Fruit fly (Drosophila melanogaster) whole organism, wandering third instar larva: ENCODE results near the gene Gug.

Source experiments
- CG32264 ChIP-seq: fragments of 200-800 bp; sonication (Bioruptor generic); optimal IDR thresholded peaks from 2 replicates; lab custom pipeline; 2016; ENCODE audit warnings: missing biosample characterization, missing genetic modification characterization
- Jra ChIP-seq: sonication (Bioruptor generic); optimal IDR thresholded peaks from 2 replicates; lab custom pipeline; 2016; ENCODE audit warnings: missing biosample characterization, missing genetic modification characterization
- Myc ChIP-seq: fragments of >200 bp; optimal IDR thresholded peaks from 2 replicates; lab custom pipeline; 2017
- br ChIP-seq: fragments of 200-800 bp; sonication (Bioruptor generic); optimal IDR thresholded peaks from 2 replicates; lab custom pipeline; 2016; ENCODE audit warnings: missing biosample characterization, missing genetic modification characterization
- fru ChIP-seq: fragments of 200-800 bp; sonication (Bioruptor generic); optimal IDR thresholded peaks from 3 replicates; lab custom pipeline; 2016; ENCODE audit warnings: missing biosample characterization, mild to moderate bottlenecking, missing genetic modification characterization
- pan ChIP-seq: fragments of >200 bp; optimal IDR thresholded peaks from 2 replicates; lab custom pipeline; 2017
- usp ChIP-seq: fragments of >200 bp; optimal IDR thresholded peaks from 2 replicates; lab custom pipeline; 2017; ENCODE audit warnings: missing biosample characterization, missing genetic modification characterization

- TF ChIP-seq usp (GFP tag; lab: Kevin White, UChicago), result no peak
- TF ChIP-seq pan, result no peak
- TF ChIP-seq br (GFP tag; lab: Kevin White, UChicago), result peak; percentile 10
- peak; percentile 33 for TF ChIP-seq fru (GFP tag; lab: Kevin White, UChicago)
- TF ChIP-seq Myc (lab: Kevin White, UChicago), result no peak
- no peak for TF ChIP-seq CG32264 (GFP tag; lab: Kevin White, UChicago)
- no peak for TF ChIP-seq Jra (GFP tag; lab: Kevin White, UChicago)
Observed at dm6 chr3L:8418984-8419383, 30.7 kb upstream of the Gug start.
